Fruit fly (Drosophila melanogaster) Kc167 (cell line): ENCODE measurements around the gene Nepl17.

ENCODE experiments used
- Myc ChIP-seq: fragments of >200 bp; optimal IDR thresholded peaks from 2 replicates; lab custom pipeline; 2017; ENCODE audit warnings: missing external identifiers
- Sin3A ChIP-seq: fragments of >200 bp; optimal IDR thresholded peaks from 2 replicates; lab custom pipeline; 2018; ENCODE audit warnings: missing external identifiers
- h ChIP-seq: fragments of >200 bp; optimal IDR thresholded peaks from 3 replicates; lab custom pipeline; 2018; ENCODE audit warnings: missing external identifiers
- insv ChIP-seq: fragments of >200 bp; optimal IDR thresholded peaks from 3 replicates; lab custom pipeline; 2018; ENCODE audit warnings: missing external identifiers
- psq ChIP-seq: fragments of >200 bp; optimal IDR thresholded peaks from 2 replicates; lab custom pipeline; 2017; ENCODE audit warnings: missing external identifiers
- ttk ChIP-seq: sonication (Bioruptor generic); optimal IDR thresholded peaks from 2 replicates; lab custom pipeline; 2017; ENCODE audit warnings: missing external identifiers

Gene Nepl17

DNA sequence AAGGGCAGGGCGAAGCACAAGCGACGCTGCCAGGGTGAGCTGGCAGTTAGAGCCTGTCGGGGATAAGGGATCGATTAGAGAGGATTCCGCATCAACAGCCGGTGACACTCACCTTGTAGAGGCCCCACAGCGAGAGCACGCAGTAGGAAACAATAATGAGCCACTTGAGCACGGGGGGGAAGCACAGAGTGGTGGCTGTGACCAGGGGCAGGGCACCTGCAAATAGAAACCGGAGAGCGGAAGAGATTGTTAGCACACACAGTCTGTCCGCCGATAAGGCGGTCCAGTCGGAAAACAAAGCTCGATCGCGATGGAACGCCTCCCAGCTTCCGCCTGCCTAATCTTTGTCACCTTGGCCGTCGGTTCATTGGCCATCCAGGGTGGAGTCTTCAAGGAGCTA, at the start of gene Nepl17:
Nepl17 (plus strand) TSS at position 301 of the 400 bp plus-strand sequence.
- TF ChIP-seq ttk (lab: Kevin White, UChicago) (no peak), Myc (lab: Kevin White, UChicago) (no peak), psq (lab: Kevin White, UChicago) (no peak), insv (no peak), Sin3A (no peak), h (lab: Kevin White, UChicago) (no peak)

DNA sequence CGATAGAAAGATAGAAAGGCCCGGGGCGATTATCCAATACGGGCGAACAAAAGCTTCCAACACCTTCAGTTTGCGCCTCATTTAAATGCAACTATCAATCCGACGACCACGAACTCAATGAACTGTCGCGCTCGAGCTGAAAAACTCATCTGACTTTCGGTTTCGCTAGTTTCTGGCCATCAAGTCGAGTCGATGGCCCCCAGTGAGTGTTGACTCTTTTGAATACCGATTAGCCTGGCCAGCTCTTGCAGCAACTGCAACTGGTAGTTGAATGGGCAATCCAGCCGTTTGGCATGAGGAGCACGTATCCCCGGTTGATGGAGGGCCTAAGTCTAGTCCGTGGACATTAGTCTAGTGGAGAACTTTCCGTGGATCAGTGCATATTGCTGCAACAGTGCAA, 45.5 kb upstream of the Nepl17 start:
- TF ChIP-seq Myc (lab: Kevin White, UChicago) = no peak
- TF ChIP-seq insv = no peak
- TF ChIP-seq h (lab: Kevin White, UChicago) = no peak
- no peak for TF ChIP-seq ttk (lab: Kevin White, UChicago)
- TF ChIP-seq psq (lab: Kevin White, UChicago) = no peak
- no peak for TF ChIP-seq Sin3A

DNA sequence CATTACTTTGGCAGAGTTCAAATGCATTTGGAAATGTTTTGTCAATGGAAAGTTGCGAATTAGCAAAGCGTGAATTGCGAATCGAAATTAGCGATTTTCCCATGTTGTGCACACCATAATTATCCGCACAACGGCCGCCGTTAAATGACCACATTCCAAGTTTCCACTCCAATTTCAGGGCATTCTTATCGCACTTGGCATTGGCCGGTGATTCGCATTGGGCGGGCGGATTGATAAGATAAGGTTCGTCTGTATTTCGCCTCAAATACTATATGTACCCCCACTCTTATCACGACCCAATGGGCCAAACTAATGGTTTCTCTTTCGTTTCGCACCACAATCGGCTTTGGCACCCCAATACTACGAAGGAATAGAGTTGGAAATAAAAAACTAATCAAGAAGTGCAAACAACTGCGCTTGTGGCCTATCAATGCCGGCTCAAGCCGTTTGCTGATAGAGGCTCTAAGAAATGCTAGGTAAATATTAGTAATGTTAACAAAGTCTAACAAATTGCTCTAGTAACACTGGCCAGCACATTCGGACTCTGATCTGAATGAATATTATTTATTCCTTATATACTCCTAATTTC, 43.3 kb upstream of the Nepl17 start:
- TF ChIP-seq insv (no peak), h (lab: Kevin White, UChicago) (no peak), Sin3A (no peak), ttk (lab: Kevin White, UChicago) (no peak), psq (lab: Kevin White, UChicago) (no peak), Myc (lab: Kevin White, UChicago) (no peak)

DNA sequence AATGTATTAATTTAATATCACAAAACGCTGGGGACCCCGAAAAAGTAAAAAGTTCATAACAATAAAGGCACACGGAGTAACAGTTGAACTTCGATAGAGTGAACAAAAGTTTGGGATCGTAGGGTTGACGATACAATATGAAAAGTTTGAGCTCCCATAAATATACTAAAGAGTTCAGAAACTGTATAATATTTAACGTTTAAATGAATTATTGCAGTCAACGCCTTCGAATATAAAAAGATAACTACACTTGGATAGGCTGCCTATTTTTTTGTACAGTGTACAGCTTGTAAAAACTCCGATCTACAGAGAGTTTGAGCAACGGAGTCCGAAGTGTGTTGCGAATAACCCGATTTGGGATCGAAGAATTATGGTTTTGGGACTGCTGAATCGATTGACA, 42.0 kb upstream of the Nepl17 start:
- no peak for TF ChIP-seq h (lab: Kevin White, UChicago)
- TF ChIP-seq Myc (lab: Kevin White, UChicago) = no peak
- TF ChIP-seq insv = no peak
- TF ChIP-seq psq (lab: Kevin White, UChicago) = no peak
- no peak for TF ChIP-seq Sin3A
- no peak for TF ChIP-seq ttk (lab: Kevin White, UChicago)

DNA sequence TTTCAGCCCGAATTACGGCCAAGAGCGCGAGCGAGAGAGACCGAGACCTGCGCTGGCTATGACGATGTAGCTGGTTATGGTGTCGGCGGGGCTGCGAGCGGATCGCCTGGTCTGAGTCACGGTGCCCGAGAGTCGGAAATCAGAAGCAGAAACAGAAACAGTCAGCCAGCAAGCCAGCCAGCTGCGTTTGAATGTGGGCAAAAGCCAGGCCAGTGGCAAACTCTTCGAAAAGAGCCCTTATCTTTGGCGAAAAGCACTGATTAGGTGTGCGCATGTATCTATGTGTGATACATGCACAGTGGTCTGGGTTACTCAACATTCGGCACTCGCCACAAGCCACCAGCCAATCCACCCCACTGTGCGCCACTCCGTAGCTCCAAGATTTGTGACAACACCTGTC, 41.5 kb upstream of the Nepl17 start:
- no peak for TF ChIP-seq ttk (lab: Kevin White, UChicago)
- no peak for TF ChIP-seq Myc (lab: Kevin White, UChicago)
- no peak for TF ChIP-seq Sin3A
- no peak for TF ChIP-seq psq (lab: Kevin White, UChicago)
- no peak for TF ChIP-seq insv
- no peak for TF ChIP-seq h (lab: Kevin White, UChicago)

DNA sequence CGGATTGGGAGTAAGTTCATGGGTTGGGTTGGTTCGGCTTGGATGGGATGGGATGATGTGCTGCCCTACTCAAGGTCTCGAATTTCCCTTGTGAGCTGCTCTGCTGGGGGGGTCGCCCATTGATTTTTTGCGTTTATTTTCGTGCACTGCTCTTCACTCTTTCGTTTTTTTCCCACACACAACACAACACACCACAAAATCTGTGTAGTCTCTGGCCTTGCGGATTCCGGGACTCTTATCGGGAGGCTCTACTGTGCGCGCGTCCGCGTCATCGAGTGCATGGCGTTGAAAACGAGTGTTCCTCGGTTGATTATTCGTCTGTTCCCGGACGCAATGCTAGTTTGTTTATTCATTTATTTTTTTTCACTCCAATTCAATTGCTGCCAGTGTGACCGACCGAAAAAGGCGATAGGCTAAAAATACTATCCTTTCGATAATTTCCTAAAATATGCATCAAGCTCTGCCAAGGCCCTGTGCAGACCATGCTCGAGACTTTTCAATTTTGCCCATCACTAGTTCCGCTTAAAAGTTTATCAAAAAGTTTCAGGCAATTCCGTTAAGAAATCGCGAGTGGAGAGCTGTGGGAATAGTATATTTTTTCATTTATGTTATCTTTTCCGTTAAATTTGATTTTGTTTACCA, 41.0 kb upstream of the Nepl17 start, which contains the start of gene WASp:
WASp (minus strand) TSS at position 399 of the 642 bp plus-strand sequence.
- TF ChIP-seq insv = no peak
- TF ChIP-seq h (lab: Kevin White, UChicago) = no peak
- no peak for TF ChIP-seq Sin3A
- TF ChIP-seq psq (lab: Kevin White, UChicago) = no peak
- no peak for TF ChIP-seq ttk (lab: Kevin White, UChicago)
- TF ChIP-seq Myc (lab: Kevin White, UChicago) = no peak

DNA sequence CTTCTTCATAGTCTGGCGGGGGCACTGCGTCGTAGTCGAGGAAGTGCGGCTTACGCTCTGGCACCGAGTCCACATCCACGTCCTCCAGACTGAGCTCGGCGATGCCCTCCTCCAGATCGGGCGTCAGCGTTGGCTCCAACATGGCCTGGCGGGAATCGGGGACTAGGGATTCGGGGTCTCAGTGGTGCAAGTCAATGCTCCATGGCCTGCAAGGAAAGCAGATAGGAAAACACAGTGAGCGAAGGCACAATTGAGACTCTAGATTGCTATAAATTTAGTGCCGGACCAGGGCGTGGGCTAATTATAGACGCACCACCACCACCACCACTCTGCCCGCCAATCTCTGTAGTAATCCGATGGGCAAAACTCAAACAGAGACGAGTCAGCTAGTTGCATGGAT, 32.1 kb upstream of the Nepl17 start:
- TF ChIP-seq psq (lab: Kevin White, UChicago) (no peak), Myc (lab: Kevin White, UChicago) (no peak), ttk (lab: Kevin White, UChicago) (no peak), insv (no peak), h (lab: Kevin White, UChicago) (no peak), Sin3A (no peak)

DNA sequence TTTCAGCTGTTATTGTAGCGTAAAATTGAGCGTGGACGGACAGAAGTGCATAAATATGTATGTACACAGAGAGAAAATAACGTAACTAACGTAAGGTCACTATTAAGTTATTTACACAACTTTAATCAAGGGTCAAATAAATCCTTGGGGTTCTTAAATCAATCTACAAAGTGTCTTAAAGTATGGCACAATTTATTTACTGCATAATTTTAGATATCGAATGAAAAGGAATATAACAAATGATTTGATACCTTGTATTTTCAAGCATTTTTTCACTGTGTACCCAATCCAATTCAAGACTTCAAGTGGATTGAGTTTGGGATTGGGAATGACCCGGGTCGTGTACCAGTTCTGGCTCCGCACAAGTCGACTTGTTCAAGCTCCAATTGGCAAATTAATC, 30.7 kb upstream of the Nepl17 start:
- TF ChIP-seq Myc (lab: Kevin White, UChicago) (no peak), Sin3A (no peak), psq (lab: Kevin White, UChicago) (no peak), ttk (lab: Kevin White, UChicago) (no peak)

DNA sequence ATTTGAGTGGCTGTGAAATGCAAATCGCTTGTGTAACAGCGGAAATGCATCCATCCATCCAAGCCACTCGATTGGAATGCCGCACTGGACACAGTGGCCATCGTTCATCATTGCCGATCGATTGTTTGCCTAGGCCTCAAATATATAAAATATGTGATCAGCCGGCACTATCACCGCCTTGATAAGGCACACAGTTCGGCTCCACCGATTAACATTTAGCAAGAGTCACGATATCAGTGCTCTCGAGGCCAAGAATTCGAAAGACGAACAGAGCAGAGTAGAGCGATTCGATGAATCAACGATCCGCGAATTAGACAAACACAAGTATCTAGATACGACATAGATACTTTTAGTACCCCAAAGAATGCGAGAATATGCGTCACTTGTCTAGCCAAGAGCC, 30.3 kb upstream of the Nepl17 start:
- no peak for TF ChIP-seq ttk (lab: Kevin White, UChicago)
- TF ChIP-seq h (lab: Kevin White, UChicago) = no peak
- no peak for TF ChIP-seq psq (lab: Kevin White, UChicago)
- TF ChIP-seq insv = no peak
- TF ChIP-seq Myc (lab: Kevin White, UChicago) = no peak
- no peak for TF ChIP-seq Sin3A

DNA sequence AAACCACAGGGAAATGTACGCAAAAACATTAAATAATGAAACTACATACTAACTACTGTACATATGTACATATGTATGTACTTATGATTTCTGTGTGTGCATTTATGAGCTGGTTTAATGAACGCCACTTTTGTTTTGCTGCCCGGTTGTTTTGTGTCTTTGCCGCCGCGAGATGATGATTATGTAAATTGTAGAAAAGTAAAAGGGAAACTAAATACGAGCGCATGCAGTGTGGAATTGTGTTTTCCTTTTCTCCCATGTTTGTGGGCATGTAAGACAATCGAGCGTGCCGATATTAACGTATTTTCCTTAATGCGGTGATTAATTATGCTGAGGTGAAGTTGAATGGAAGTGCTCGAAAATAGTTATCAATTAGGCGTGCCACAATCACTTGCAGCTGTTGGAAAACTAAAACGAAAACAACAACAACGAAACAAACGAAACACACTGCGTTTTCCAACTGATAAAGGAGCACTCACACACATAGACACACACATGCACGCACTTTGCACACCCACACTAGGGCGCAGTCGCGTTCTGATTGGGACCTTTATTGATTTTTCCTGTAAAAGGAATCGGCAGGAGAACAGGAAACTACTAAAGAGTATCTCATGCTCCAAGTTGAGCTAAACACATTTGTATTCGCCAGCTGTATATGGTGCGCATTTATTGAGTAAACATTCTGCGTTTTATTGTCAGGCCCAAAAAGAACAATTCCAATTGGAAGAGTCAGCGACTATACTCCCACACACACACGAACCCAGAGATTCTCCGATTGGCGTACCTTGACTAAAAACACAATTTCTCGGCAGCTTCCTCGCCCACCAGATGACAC, 28.7 kb upstream of the Nepl17 start:
- TF ChIP-seq ttk (lab: Kevin White, UChicago) (no peak), Myc (lab: Kevin White, UChicago) (no peak), psq (lab: Kevin White, UChicago) (no peak), insv (no peak), Sin3A (no peak), h (lab: Kevin White, UChicago) (no peak)

DNA sequence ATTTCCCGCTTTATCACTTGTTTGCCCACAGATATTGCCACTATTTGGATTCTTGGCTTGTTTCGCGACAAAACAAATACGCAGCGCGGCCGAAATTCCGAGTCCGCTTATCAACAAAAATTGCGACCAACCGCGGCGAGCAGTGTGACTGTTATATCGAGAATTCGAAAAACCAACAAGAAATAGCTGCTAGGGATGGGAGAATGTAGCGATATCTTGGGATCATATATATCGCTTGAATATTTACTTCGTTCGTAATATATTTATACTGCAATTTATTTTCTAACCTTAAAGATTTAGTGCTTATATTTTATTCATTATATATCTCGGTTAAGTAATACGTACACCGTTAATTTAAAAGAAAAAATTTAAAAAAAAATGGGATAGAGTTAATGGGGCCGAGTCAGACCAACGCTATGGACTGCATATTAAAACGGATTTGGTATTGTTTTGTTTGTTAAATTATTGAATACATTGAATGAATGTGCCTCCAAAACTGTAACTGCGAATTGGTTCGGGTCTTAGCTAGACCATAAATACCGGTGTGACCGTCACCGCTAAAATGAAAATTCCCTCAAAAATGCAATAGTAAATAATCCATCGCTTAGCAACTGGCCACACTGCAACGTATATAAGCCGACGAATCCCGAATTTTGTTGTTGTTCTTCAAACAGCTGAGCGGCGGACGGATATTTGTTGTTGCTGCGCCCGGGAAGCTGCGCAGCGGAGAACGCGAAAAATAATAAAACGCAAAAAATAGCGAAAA, 27.9 kb upstream of the Nepl17 start, which contains the start of the genes Apc and spg:
Apc (minus strand) TSS at position 138 of the 766 bp plus-strand sequence.
spg (plus strand) TSS at position 660 of the 766 bp plus-strand sequence.
- no peak for TF ChIP-seq Myc (lab: Kevin White, UChicago)
- no peak for TF ChIP-seq insv
- no peak for TF ChIP-seq ttk (lab: Kevin White, UChicago)
- no peak for TF ChIP-seq psq (lab: Kevin White, UChicago)
- no peak for TF ChIP-seq h (lab: Kevin White, UChicago)
- TF ChIP-seq Sin3A = no peak
